Fruit fly (Drosophila melanogaster) whole organism, embryonic: ENCODE measurements around the gene sra.

Experiments used
- Aef1 ChIP-seq: fragments of 200-800 bp; sonication (Bioruptor generic); IDR thresholded peaks from 3 replicates; pipeline ENCODE4 v1.3.6; 2022; ENCODE audit warnings: missing biosample characterization, missing genetic modification characterization
- CG10147 ChIP-seq: fragments of 200-800 bp; sonication (Bioruptor generic); optimal IDR thresholded peaks from 2 replicates; lab custom pipeline; 2019; ENCODE audit warnings: missing biosample characterization, mild to moderate bottlenecking, missing genetic modification characterization, moderate library complexity
- CG10274 ChIP-seq: fragments of 200-800 bp; sonication (Bioruptor generic); optimal IDR thresholded peaks from 3 replicates; lab custom pipeline; 2017; ENCODE audit warnings: missing biosample characterization, mild to moderate bottlenecking, missing genetic modification characterization
- CG10321 ChIP-seq: fragments of 200-800 bp; sonication (Bioruptor generic); IDR thresholded peaks from 2 replicates; pipeline ENCODE4 v1.3.6; 2022; ENCODE audit warnings: missing biosample characterization, missing genetic modification characterization
- CG10366 ChIP-seq: fragments of 200-800 bp; sonication (Bioruptor generic); IDR thresholded peaks from 2 replicates; pipeline ENCODE4 v1.3.6; 2022; ENCODE audit warnings: missing biosample characterization, missing genetic modification characterization
- CG10979 ChIP-seq: fragments of 200-800 bp; sonication (Bioruptor generic); optimal IDR thresholded peaks from 2 replicates; lab custom pipeline; 2018; ENCODE audit warnings: missing biosample characterization, mild to moderate bottlenecking, missing genetic modification characterization, moderate library complexity
- CG11247 ChIP-seq: fragments of 200-800 bp; sonication (Bioruptor generic); IDR thresholded peaks from 2 replicates; pipeline ENCODE4 v1.3.6; 2022; ENCODE audit warnings: missing biosample characterization, missing genetic modification characterization
- CG12155 ChIP-seq: fragments of 200-800 bp; sonication (Bioruptor generic); optimal IDR thresholded peaks from 3 replicates; lab custom pipeline; 2016; ENCODE audit warnings: missing biosample characterization, missing genetic modification characterization
- CG12391 ChIP-seq: fragments of 200-800 bp; sonication (Bioruptor generic); optimal IDR thresholded peaks from 3 replicates; lab custom pipeline; 2018; ENCODE audit warnings: missing biosample characterization, mild to moderate bottlenecking, missing genetic modification characterization, moderate library complexity
- CG12942 ChIP-seq: fragments of 200-800 bp; sonication (Bioruptor generic); optimal IDR thresholded peaks from 3 replicates; lab custom pipeline; 2016; ENCODE audit warnings: missing biosample characterization, missing genetic modification characterization
- CG13287 ChIP-seq: fragments of 200-800 bp; sonication (Bioruptor generic); IDR thresholded peaks from 2 replicates; pipeline ENCODE4 v1.3.6; 2022; ENCODE audit warnings: missing biosample characterization, missing genetic modification characterization; ENCODE audit not compliant: partially characterized antibody
- CG14050 ChIP-seq: fragments of 200-800 bp; sonication (Bioruptor generic); IDR thresholded peaks from 3 replicates; pipeline ENCODE4 v1.3.6; 2022; ENCODE audit warnings: missing biosample characterization, missing genetic modification characterization
- CG15514 ChIP-seq: fragments of 200-800 bp; sonication (Bioruptor generic); optimal IDR thresholded peaks from 3 replicates; lab custom pipeline; 2017; ENCODE audit warnings: missing biosample characterization, missing genetic modification characterization, mild to moderate bottlenecking, moderate library complexity, missing genetic modification reagents
- CG17328 ChIP-seq: fragments of 200-800 bp; sonication (Bioruptor generic); IDR thresholded peaks from 2 replicates; pipeline ENCODE4 v1.3.6; 2022; ENCODE audit warnings: missing biosample characterization, missing genetic modification characterization
- CG17385 ChIP-seq: fragments of 200-800 bp; sonication (Bioruptor generic); optimal IDR thresholded peaks from 3 replicates; lab custom pipeline; 2018; ENCODE audit warnings: missing biosample characterization, mild to moderate bottlenecking, missing genetic modification characterization
- CG17912 ChIP-seq: fragments of 200-800 bp; sonication (Bioruptor generic); optimal IDR thresholded peaks from 2 replicates; lab custom pipeline; 2018; ENCODE audit warnings: missing biosample characterization, mild to moderate bottlenecking, missing genetic modification characterization
- CG2199 ChIP-seq: fragments of 200-800 bp; sonication (Bioruptor generic); IDR thresholded peaks from 3 replicates; pipeline ENCODE4 v1.3.6; 2022; ENCODE audit warnings: missing biosample characterization, missing genetic modification characterization
- CG2202 ChIP-seq: fragments of 200-800 bp; sonication (Bioruptor generic); optimal IDR thresholded peaks from 2 replicates; lab custom pipeline; 2018; ENCODE audit warnings: missing biosample characterization, mild to moderate bottlenecking, missing genetic modification characterization
- CG2875 ChIP-seq: fragments of 200-800 bp; sonication (Bioruptor generic); optimal IDR thresholded peaks from 2 replicates; lab custom pipeline; 2017; ENCODE audit warnings: missing biosample characterization, mild to moderate bottlenecking, missing genetic modification characterization, missing genetic modification reagents
- CG31388 ChIP-seq: fragments of 200-800 bp; sonication (Bioruptor generic); optimal IDR thresholded peaks from 2 replicates; lab custom pipeline; 2016; ENCODE audit warnings: missing biosample characterization, missing genetic modification characterization
- CG6272 ChIP-seq: fragments of 200-800 bp; sonication (Bioruptor generic); IDR thresholded peaks from 2 replicates; pipeline ENCODE4 v1.3.6; 2022; ENCODE audit warnings: missing biosample characterization, missing genetic modification characterization
- CG7839 ChIP-seq: fragments of 200-800 bp; sonication (Bioruptor generic); optimal IDR thresholded peaks from 3 replicates; lab custom pipeline; 2018; ENCODE audit warnings: missing biosample characterization, mild to moderate bottlenecking, missing genetic modification characterization, moderate library complexity
- CG7963 ChIP-seq: fragments of 200-800 bp; sonication (Bioruptor generic); IDR thresholded peaks from 3 replicates; pipeline ENCODE4 v1.3.6; 2022; ENCODE audit warnings: missing biosample characterization, missing genetic modification characterization; ENCODE audit not compliant: partially characterized antibody
- CG9932 ChIP-seq: fragments of 200-800 bp; sonication (Bioruptor generic); IDR thresholded peaks from 2 replicates; pipeline ENCODE4 v1.3.6; 2022; ENCODE audit warnings: missing biosample characterization, missing genetic modification characterization
- Chrac-16 ChIP-seq: fragments of 200-800 bp; sonication (Bioruptor generic); optimal IDR thresholded peaks from 3 replicates; lab custom pipeline; 2016; ENCODE audit warnings: missing biosample characterization, missing genetic modification characterization
- CrebB ChIP-seq: fragments of 200-800 bp; sonication (Bioruptor generic); optimal IDR thresholded peaks from 3 replicates; lab custom pipeline; 2018; ENCODE audit warnings: missing biosample characterization, mild to moderate bottlenecking, missing genetic modification characterization
- Dp ChIP-seq: fragments of 200-800 bp; sonication (Bioruptor generic); optimal IDR thresholded peaks from 2 replicates; lab custom pipeline; 2018; ENCODE audit warnings: missing biosample characterization, mild to moderate bottlenecking, missing genetic modification characterization, moderate library complexity
- Fer3 ChIP-seq: fragments of 200-800 bp; sonication (Bioruptor generic); optimal IDR thresholded peaks from 2 replicates; lab custom pipeline; 2018; ENCODE audit warnings: missing biosample characterization, mild to moderate bottlenecking, missing genetic modification characterization, moderate library complexity
- Gsc ChIP-seq: fragments of 200-800 bp; sonication (Bioruptor generic); IDR thresholded peaks from 2 replicates; pipeline ENCODE4 v1.3.6; 2022; ENCODE audit warnings: missing biosample characterization, missing genetic modification characterization
- H2.0 ChIP-seq: fragments of 200-800 bp; sonication (Bioruptor generic); IDR thresholded peaks from 2 replicates; pipeline ENCODE4 v1.3.6; 2022; ENCODE audit warnings: missing biosample characterization, missing genetic modification characterization
- Lpt ChIP-seq: fragments of >200 bp; optimal IDR thresholded peaks from 2 replicates; lab custom pipeline; 2018; ENCODE audit warnings: missing biosample characterization, missing genetic modification characterization
- NC2β ChIP-seq: fragments of 200-800 bp; sonication (Bioruptor generic); optimal IDR thresholded peaks from 2 replicates; lab custom pipeline; 2016; ENCODE audit warnings: missing biosample characterization, missing genetic modification characterization
- Opbp ChIP-seq: fragments of 200-800 bp; sonication (Bioruptor generic); IDR thresholded peaks from 3 replicates; pipeline ENCODE4 v1.3.6; 2022; ENCODE audit warnings: missing biosample characterization, missing genetic modification characterization; ENCODE audit not compliant: partially characterized antibody
- Sry-δ ChIP-seq: fragments of 200-800 bp; sonication (Bioruptor generic); optimal IDR thresholded peaks from 2 replicates; lab custom pipeline; 2016; ENCODE audit warnings: missing biosample characterization, missing genetic modification characterization
- ap ChIP-seq: fragments of 200-800 bp; sonication (Bioruptor generic); IDR thresholded peaks from 2 replicates; pipeline ENCODE4 v1.3.6; 2022; ENCODE audit warnings: missing biosample characterization, missing genetic modification characterization
- chif ChIP-seq, 2 experiments: fragments of 200-800 bp; sonication (Bioruptor generic); optimal IDR thresholded peaks; 3 replicates each; lab custom pipeline; 2016; ENCODE audit warnings: missing biosample characterization in 2 of 2, missing genetic modification characterization in 2 of 2
- chinmo ChIP-seq: fragments of 200-800 bp; sonication (Bioruptor generic); IDR thresholded peaks from 4 replicates; pipeline ENCODE4 v1.3.6; 2022; ENCODE audit warnings: missing biosample characterization, missing genetic modification characterization; ENCODE audit not compliant: partially characterized antibody
- chm ChIP-seq: fragments of 200-800 bp; sonication (Bioruptor generic); IDR thresholded peaks from 2 replicates; pipeline ENCODE4 v1.3.6; 2022; ENCODE audit warnings: missing biosample characterization, missing genetic modification characterization
- ci ChIP-seq: fragments of 200-800 bp; sonication (Bioruptor generic); IDR thresholded peaks from 3 replicates; pipeline ENCODE4 v1.3.6; 2022; ENCODE audit warnings: missing biosample characterization, missing genetic modification characterization
- crol ChIP-seq: fragments of 200-800 bp; sonication (Bioruptor generic); IDR thresholded peaks from 2 replicates; pipeline ENCODE4 v1.3.6; 2022; ENCODE audit warnings: missing biosample characterization, missing genetic modification characterization
- dati ChIP-seq: fragments of 200-800 bp; sonication (Bioruptor generic); IDR thresholded peaks from 2 replicates; pipeline ENCODE4 v1.3.6; 2022; ENCODE audit warnings: missing biosample characterization, missing genetic modification characterization
- dpn ChIP-seq, 2 experiments: fragments of 200-800 bp; sonication (Bioruptor generic); optimal IDR thresholded peaks; 3 replicates each; lab custom pipeline; 2016; ENCODE audit warnings: missing biosample characterization in 2 of 2, missing genetic modification characterization in 2 of 2
- hkb ChIP-seq, 2 experiments: fragments of 200-800 bp in 1 of 2; fragments of >200 bp in 1 of 2; sonication (Bioruptor generic) in 1 of 2; IDR thresholded peaks in 1 of 2; optimal IDR thresholded peaks in 1 of 2; 2 replicates each; pipeline versions ENCODE4 v1.3.6 to Lab custom; 2017 to 2022; ENCODE audit warnings: missing biosample characterization in 1 of 2, missing genetic modification characterization in 1 of 2
- jing ChIP-seq: fragments of 200-800 bp; sonication (Bioruptor generic); optimal IDR thresholded peaks from 2 replicates; lab custom pipeline; 2018; ENCODE audit warnings: missing biosample characterization, mild to moderate bottlenecking, missing genetic modification characterization
- knrl ChIP-seq: fragments of 200-800 bp; sonication (Bioruptor generic); IDR thresholded peaks from 3 replicates; pipeline ENCODE4 v1.3.6; 2022; ENCODE audit warnings: missing biosample characterization, missing genetic modification characterization; ENCODE audit not compliant: partially characterized antibody
- maf-S ChIP-seq: fragments of 200-800 bp; sonication (Bioruptor generic); optimal IDR thresholded peaks from 2 replicates; lab custom pipeline; 2016; ENCODE audit warnings: missing biosample characterization, missing genetic modification characterization
- oc ChIP-seq: fragments of 200-800 bp; sonication (Bioruptor generic); optimal IDR thresholded peaks from 2 replicates; lab custom pipeline; 2018; ENCODE audit warnings: missing biosample characterization, mild to moderate bottlenecking, missing genetic modification characterization, moderate library complexity
- phol ChIP-seq: fragments of 200-800 bp; sonication (Bioruptor generic); optimal IDR thresholded peaks from 3 replicates; lab custom pipeline; 2018; ENCODE audit warnings: missing biosample characterization, mild to moderate bottlenecking, missing genetic modification characterization, moderate library complexity
- pros ChIP-seq: fragments of 200-800 bp; sonication (Bioruptor generic); optimal IDR thresholded peaks from 3 replicates; lab custom pipeline; 2019; ENCODE audit warnings: missing biosample characterization, mild to moderate bottlenecking, missing genetic modification characterization, moderate library complexity
- usp ChIP-seq: fragments of >200 bp; optimal IDR thresholded peaks from 2 replicates; lab custom pipeline; 2017; ENCODE audit warnings: missing biosample characterization, missing genetic modification characterization
- zf30C ChIP-seq: fragments of 200-800 bp; sonication (Bioruptor generic); optimal IDR thresholded peaks from 3 replicates; lab custom pipeline; 2018; ENCODE audit warnings: missing biosample characterization, mild to moderate bottlenecking, missing genetic modification characterization

The sra gene

dm6 chr3R:16206162-16206561 lies 19.4 kb downstream of the sra start (continued):
- no peak for TF ChIP-seq Gsc (GFP tag; lab: Robert Waterston, UW)
- no peak for TF ChIP-seq CG10321 (GFP tag; lab: Robert Waterston, UW)
- TF ChIP-seq Chrac-16 (GFP tag; lab: Kevin White, UChicago) = no peak
- no peak for TF ChIP-seq CG12391 (tag; lab: Kevin White, UChicago)
- 0 out of 3 replicates have a peak, but pooled peaks have one; percentile 8 for TF ChIP-seq Opbp (GFP tag; lab: Robert Waterston, UW)
- no peak for TF ChIP-seq CG7839 (tag; lab: Kevin White, UChicago)
- no peak for TF ChIP-seq CG10147 (GFP tag; lab: Kevin White, UChicago)
- no peak for TF ChIP-seq CG10979 (tag; lab: Kevin White, UChicago)
- no peak for TF ChIP-seq maf-S (GFP tag; lab: Kevin White, UChicago)
- no peak for TF ChIP-seq usp (GFP tag; lab: Kevin White, UChicago)
- no peak for TF ChIP-seq CG10366 (GFP tag; lab: Robert Waterston, UW)
- no peak for TF ChIP-seq zf30C (GFP tag; lab: Kevin White, UChicago)
- no peak for TF ChIP-seq H2.0
- no peak for TF ChIP-seq chif (GFP tag; optimal IDR thresholded peaks at IDR 0.05; lab: Kevin White, UChicago)
- TF ChIP-seq phol (tag; lab: Kevin White, UChicago) = no peak
- no peak; the same call in 1 of the 2 replicates for TF ChIP-seq crol
- no peak for TF ChIP-seq Aef1
- no peak for TF ChIP-seq CG11247 (GFP tag; lab: Robert Waterston, UW)
- TF ChIP-seq CG12155 (GFP tag; lab: Kevin White, UChicago) = no peak
- TF ChIP-seq Lpt (GFP tag; lab: Kevin White, UChicago) = no peak
- TF ChIP-seq CG31388 (GFP tag; lab: Kevin White, UChicago) = no peak
- no peak for TF ChIP-seq NC2β (GFP tag; lab: Kevin White, UChicago)
- no peak for TF ChIP-seq CG7963 (GFP tag; lab: Robert Waterston, UW)
- no peak for TF ChIP-seq CG17385 (GFP tag; lab: Kevin White, UChicago)
- TF ChIP-seq oc (tag; lab: Kevin White, UChicago) = no peak
- no peak for TF ChIP-seq Dp
- peak; percentile 6 for TF ChIP-seq CrebB (tag; lab: Kevin White, UChicago)
- TF ChIP-seq CG14050 (GFP tag; lab: Robert Waterston, UW) = no peak
- no peak for TF ChIP-seq CG2875
- TF ChIP-seq ci (GFP tag; lab: Robert Waterston, UW) = peak; percentile 70; the same call in 2 of the 3 replicates
- TF ChIP-seq chinmo (GFP tag; lab: Robert Waterston, UW) = no peak
- TF ChIP-seq CG2199 (GFP tag; lab: Robert Waterston, UW) = peak; percentile 90
- TF ChIP-seq CG9932 (GFP tag; lab: Robert Waterston, UW) = no peak
- no peak for TF ChIP-seq CG13287 (GFP tag; lab: Robert Waterston, UW)
- TF ChIP-seq CG12942 = no peak
- TF ChIP-seq Sry-δ (GFP tag; lab: Kevin White, UChicago) = no peak
- peak; percentile 60 for TF ChIP-seq chm (GFP tag; lab: Robert Waterston, UW)
- no peak for TF ChIP-seq CG17328 (GFP tag; lab: Robert Waterston, UW)
- TF ChIP-seq ap (GFP tag; lab: Robert Waterston, UW) = no peak
- no peak for TF ChIP-seq CG6272 (GFP tag; lab: Robert Waterston, UW)
- TF ChIP-seq dati (GFP tag; lab: Robert Waterston, UW) = no peak
- no peak for TF ChIP-seq jing (GFP tag; lab: Kevin White, UChicago)
- TF ChIP-seq dpn (GFP tag; optimal IDR thresholded peaks at IDR 0.05; lab: Kevin White, UChicago) = no peak
- no peak for TF ChIP-seq pros (GFP tag; lab: Kevin White, UChicago)
- TF ChIP-seq knrl = no peak
- TF ChIP-seq hkb (optimal IDR thresholded peaks at IDR 0.05; lab: Kevin White, UChicago) = no peak
- peak; percentile 42 for TF ChIP-seq hkb (GFP tag; IDR thresholded peaks at IDR 0.05; lab: Robert Waterston, UW)
- peak; percentile 20 for TF ChIP-seq CG15514 (GFP tag; lab: Kevin White, UChicago)
- TF ChIP-seq CG17912 = no peak
- no peak for TF ChIP-seq CG10274
- TF ChIP-seq CG2202 (tag; lab: Kevin White, UChicago) = no peak
- no peak for TF ChIP-seq Fer3
